Fruit fly (Drosophila melanogaster) whole organism: Measurements from ENCODE around the gene CG42795.

ENCODE experiments used
- EcR ChIP-seq, 2 experiments: fragments of >200 bp; optimal IDR thresholded peaks; 2 replicates each; lab custom pipeline; 2017; ENCODE audit warnings: missing biosample characterization in 2 of 2, missing genetic modification characterization in 2 of 2, missing genetic modification reagents in 2 of 2
- pan ChIP-seq: fragments of >200 bp; optimal IDR thresholded peaks from 2 replicates; lab custom pipeline; 2017
- usp ChIP-seq: fragments of >200 bp; optimal IDR thresholded peaks from 2 replicates; lab custom pipeline; 2017; ENCODE audit warnings: missing biosample characterization, missing genetic modification characterization, mixed read lengths

DNA sequence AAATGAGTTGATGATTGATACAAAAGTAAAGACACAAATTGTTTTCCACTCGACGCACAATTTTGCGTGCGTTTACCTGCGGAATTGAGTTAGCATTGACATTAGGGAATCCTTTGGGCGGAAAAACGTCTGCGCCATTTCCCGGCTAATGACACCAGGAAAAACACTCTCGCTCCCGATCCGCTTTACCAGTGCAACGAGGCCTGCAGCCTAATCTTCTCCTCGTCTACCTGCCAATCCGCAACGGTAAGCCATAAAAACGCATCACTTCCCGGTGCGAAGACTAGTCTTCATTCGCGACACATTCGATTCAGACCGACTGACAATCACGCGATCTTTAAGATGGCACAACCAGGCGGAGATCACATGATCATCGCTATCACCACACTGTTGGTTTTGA lies 3.1 kb upstream of the CG42795 start, which contains the start of gene CG12420:
- TF ChIP-seq usp (GFP tag; lab: Kevin White, UChicago) (no peak), EcR (GFP tag; optimal IDR thresholded peaks at IDR 0.05; lab: Kevin White, UChicago) (no peak), pan (lab: Kevin White, UChicago) (no peak)
